Fruit fly (Drosophila melanogaster) whole organism, embryonic: ENCODE measurements around the gene Mob3.

Experiments used
- B-H2 ChIP-seq: fragments of 200-800 bp; sonication (Bioruptor generic); optimal IDR thresholded peaks from 2 replicates; lab custom pipeline; 2018; ENCODE audit warnings: missing biosample characterization, mild to moderate bottlenecking, missing genetic modification characterization
- CG10366 ChIP-seq: fragments of 200-800 bp; sonication (Bioruptor generic); IDR thresholded peaks from 2 replicates; pipeline ENCODE4 v1.3.6; 2022; ENCODE audit warnings: missing biosample characterization, missing genetic modification characterization
- CG11504 ChIP-seq: fragments of 200-800 bp; sonication (Bioruptor generic); optimal IDR thresholded peaks from 3 replicates; lab custom pipeline; 2019; ENCODE audit warnings: missing biosample characterization, mild to moderate bottlenecking, missing genetic modification characterization, moderate library complexity
- CG11723 ChIP-seq: fragments of 200-800 bp; sonication (Bioruptor generic); optimal IDR thresholded peaks from 2 replicates; lab custom pipeline; 2017; ENCODE audit warnings: missing biosample characterization, mild to moderate bottlenecking, missing genetic modification characterization
- CG13894 ChIP-seq: fragments of 200-800 bp; sonication (Bioruptor generic); optimal IDR thresholded peaks from 3 replicates; lab custom pipeline; 2018; ENCODE audit warnings: missing biosample characterization, mild to moderate bottlenecking, missing genetic modification characterization, moderate library complexity
- CG31365 ChIP-seq: fragments of 200-800 bp; sonication (Bioruptor generic); optimal IDR thresholded peaks from 2 replicates; lab custom pipeline; 2018; ENCODE audit warnings: missing biosample characterization, mild to moderate bottlenecking, missing genetic modification characterization
- CG33557 ChIP-seq: fragments of 200-800 bp; sonication (Bioruptor generic); optimal IDR thresholded peaks from 2 replicates; lab custom pipeline; 2019; ENCODE audit warnings: missing biosample characterization, mild to moderate bottlenecking, missing genetic modification characterization, moderate library complexity
- CG3838 ChIP-seq: fragments of 200-800 bp; sonication (Bioruptor generic); optimal IDR thresholded peaks from 3 replicates; lab custom pipeline; 2016; ENCODE audit warnings: missing biosample characterization, missing genetic modification characterization
- CG3847 ChIP-seq: fragments of 200-800 bp; sonication (Bioruptor generic); IDR thresholded peaks from 2 replicates; pipeline ENCODE4 v1.3.6; 2022; ENCODE audit warnings: missing biosample characterization, missing genetic modification characterization
- CG4282 ChIP-seq: fragments of 200-800 bp; sonication (Bioruptor generic); optimal IDR thresholded peaks from 2 replicates; lab custom pipeline; 2016; ENCODE audit warnings: missing biosample characterization, missing genetic modification characterization
- CG4360 ChIP-seq: fragments of 200-800 bp; sonication (Bioruptor generic); IDR thresholded peaks from 2 replicates; pipeline ENCODE4 v1.3.6; 2022; ENCODE audit warnings: missing biosample characterization, missing genetic modification characterization
- CG4617 ChIP-seq: fragments of 200-800 bp; sonication (Bioruptor generic); optimal IDR thresholded peaks from 3 replicates; lab custom pipeline; 2016; ENCODE audit warnings: missing biosample characterization, missing genetic modification characterization, borderline replicate concordance
- CG6654 ChIP-seq: fragments of 200-800 bp; sonication (Bioruptor generic); optimal IDR thresholded peaks from 2 replicates; lab custom pipeline; 2017; ENCODE audit warnings: missing biosample characterization, mild to moderate bottlenecking, missing genetic modification characterization
- CG7928 ChIP-seq: fragments of 200-800 bp; sonication (Bioruptor generic); optimal IDR thresholded peaks from 2 replicates; lab custom pipeline; 2017; ENCODE audit warnings: missing biosample characterization, mild to moderate bottlenecking, missing genetic modification characterization
- CHES-1-like ChIP-seq: fragments of 200-800 bp; sonication (Bioruptor generic); optimal IDR thresholded peaks from 2 replicates; lab custom pipeline; 2016; ENCODE audit warnings: missing biosample characterization, missing genetic modification characterization
- Dip2 ChIP-seq: fragments of 200-800 bp; sonication (Bioruptor generic); IDR thresholded peaks from 2 replicates; pipeline ENCODE4 v1.3.6; 2022; ENCODE audit warnings: missing biosample characterization, missing genetic modification characterization
- Dref ChIP-seq: fragments of 200-800 bp; sonication (Bioruptor generic); IDR thresholded peaks from 2 replicates; pipeline ENCODE4 v1.3.6; 2022; ENCODE audit warnings: missing biosample characterization, missing genetic modification characterization
- Ets65A ChIP-seq: fragments of 200-800 bp; sonication (Bioruptor generic); peaks from one replicate; lab custom pipeline; 2016; ENCODE audit warnings: missing biosample characterization, missing genetic modification characterization
- Hr39 ChIP-seq: fragments of >200 bp; optimal IDR thresholded peaks from 2 replicates; lab custom pipeline; 2017
- Kr ChIP-seq: fragments of 200-800 bp; sonication (Bioruptor generic); optimal IDR thresholded peaks from 2 replicates; lab custom pipeline; 2017; ENCODE audit warnings: missing biosample characterization, mild to moderate bottlenecking, missing genetic modification characterization
- MBD-R2 ChIP-seq: fragments of 200-800 bp; sonication (Bioruptor generic); IDR thresholded peaks from 2 replicates; pipeline ENCODE4 v1.3.6; 2022; ENCODE audit warnings: missing biosample characterization, missing genetic modification characterization
- MESR4 ChIP-seq: fragments of 200-800 bp; sonication (Bioruptor generic); optimal IDR thresholded peaks from 2 replicates; lab custom pipeline; 2018; ENCODE audit warnings: missing biosample characterization, mild to moderate bottlenecking, missing genetic modification characterization, moderate library complexity
- Ptx1 ChIP-seq: fragments of 200-800 bp; sonication (Bioruptor generic); IDR thresholded peaks from 2 replicates; pipeline ENCODE4 v1.3.6; 2022; ENCODE audit warnings: missing biosample characterization, missing genetic modification characterization
- Side ChIP-seq: fragments of 200-800 bp; sonication (Bioruptor generic); optimal IDR thresholded peaks from 2 replicates; lab custom pipeline; 2016; ENCODE audit warnings: missing biosample characterization, missing genetic modification characterization
- Sox102F ChIP-seq: fragments of 200-800 bp; sonication (Bioruptor generic); optimal IDR thresholded peaks from 2 replicates; lab custom pipeline; 2018; ENCODE audit warnings: missing biosample characterization, mild to moderate bottlenecking, missing genetic modification characterization, moderate library complexity
- Sry-β ChIP-seq: fragments of 200-800 bp; sonication (Bioruptor generic); optimal IDR thresholded peaks from 2 replicates; lab custom pipeline; 2018; ENCODE audit warnings: missing biosample characterization, mild to moderate bottlenecking, missing genetic modification characterization, moderate library complexity
- Trl ChIP-seq, 3 experiments: fragments of >200 bp in 2 of 3; fragments of 200-800 bp in 1 of 3; sonication (Bioruptor generic) in 1 of 3; optimal IDR thresholded peaks; 2 replicates in 1 of 3; 3 replicates in 2 of 3; lab custom pipeline; 2016 to 2017; ENCODE audit warnings: missing biosample characterization in 1 of 3, missing genetic modification characterization in 1 of 3
- bbx ChIP-seq: fragments of 200-800 bp; sonication (Bioruptor generic); IDR thresholded peaks from 2 replicates; pipeline ENCODE4 v1.3.6; 2022; ENCODE audit warnings: missing biosample characterization, missing genetic modification characterization; ENCODE audit not compliant: partially characterized antibody
- bcd ChIP-seq: fragments of 200-800 bp; sonication (Bioruptor generic); optimal IDR thresholded peaks from 2 replicates; lab custom pipeline; 2017; ENCODE audit warnings: missing biosample characterization, mild to moderate bottlenecking, missing genetic modification characterization
- br ChIP-seq: fragments of >200 bp; optimal IDR thresholded peaks from 2 replicates; lab custom pipeline; 2017
- cg ChIP-seq: fragments of 200-800 bp; sonication (Bioruptor generic); optimal IDR thresholded peaks from 3 replicates; lab custom pipeline; 2019; ENCODE audit warnings: missing biosample characterization, mild to moderate bottlenecking, missing genetic modification characterization, moderate library complexity
- chinmo ChIP-seq: fragments of 200-800 bp; sonication (Bioruptor generic); IDR thresholded peaks from 4 replicates; pipeline ENCODE4 v1.3.6; 2022; ENCODE audit warnings: missing biosample characterization, missing genetic modification characterization; ENCODE audit not compliant: partially characterized antibody
- eve ChIP-seq, 2 experiments: fragments of >200 bp; optimal IDR thresholded peaks; 2 replicates each; lab custom pipeline; 2017; ENCODE audit warnings: missing biosample characterization in 2 of 2, missing genetic modification characterization in 2 of 2
- fd102C ChIP-seq: fragments of 200-800 bp; sonication (Bioruptor generic); optimal IDR thresholded peaks from 2 replicates; lab custom pipeline; 2018; ENCODE audit warnings: missing biosample characterization, mild to moderate bottlenecking, missing genetic modification characterization, moderate library complexity
- fd96Cb ChIP-seq: fragments of 200-800 bp; sonication (Bioruptor generic); optimal IDR thresholded peaks from 2 replicates; lab custom pipeline; 2018; ENCODE audit warnings: missing biosample characterization, mild to moderate bottlenecking, missing genetic modification characterization, moderate library complexity
- fu2 ChIP-seq: fragments of 200-800 bp; sonication (Bioruptor generic); optimal IDR thresholded peaks from 2 replicates; lab custom pipeline; 2016; ENCODE audit warnings: missing biosample characterization, missing genetic modification characterization
- hth ChIP-seq: fragments of >200 bp; optimal IDR thresholded peaks from 2 replicates; lab custom pipeline; 2017; ENCODE audit warnings: inconsistent platforms
- jing ChIP-seq: fragments of 200-800 bp; sonication (Bioruptor generic); optimal IDR thresholded peaks from 2 replicates; lab custom pipeline; 2018; ENCODE audit warnings: missing biosample characterization, mild to moderate bottlenecking, missing genetic modification characterization
- oc ChIP-seq: fragments of 200-800 bp; sonication (Bioruptor generic); optimal IDR thresholded peaks from 2 replicates; lab custom pipeline; 2018; ENCODE audit warnings: missing biosample characterization, mild to moderate bottlenecking, missing genetic modification characterization, moderate library complexity
- onecut ChIP-seq: fragments of 200-800 bp; sonication (Bioruptor generic); IDR thresholded peaks from 2 replicates; pipeline ENCODE4 v1.3.6; 2022; ENCODE audit warnings: missing biosample characterization, missing genetic modification characterization
- otp ChIP-seq: fragments of 200-800 bp; sonication (Bioruptor generic); IDR thresholded peaks from 3 replicates; pipeline ENCODE4, ENCODE4 v1.3.6; 2022; ENCODE audit warnings: missing biosample characterization, missing genetic modification characterization
- pb ChIP-seq: fragments of 200-800 bp; sonication (Bioruptor generic); optimal IDR thresholded peaks from 3 replicates; lab custom pipeline; 2016; ENCODE audit warnings: missing biosample characterization, missing genetic modification characterization
- phol ChIP-seq: fragments of 200-800 bp; sonication (Bioruptor generic); optimal IDR thresholded peaks from 3 replicates; lab custom pipeline; 2018; ENCODE audit warnings: missing biosample characterization, mild to moderate bottlenecking, missing genetic modification characterization, moderate library complexity
- pita ChIP-seq: fragments of 200-800 bp; sonication (Bioruptor generic); optimal IDR thresholded peaks from 2 replicates; lab custom pipeline; 2017; ENCODE audit warnings: missing biosample characterization, mild to moderate bottlenecking, missing genetic modification characterization
- prd ChIP-seq, 3 experiments: fragments of >200 bp in 2 of 3; fragments of 200-800 bp in 1 of 3; sonication (Bioruptor generic) in 1 of 3; optimal IDR thresholded peaks in 2 of 3; IDR thresholded peaks in 1 of 3; 2 replicates in 2 of 3; 3 replicates in 1 of 3; pipeline versions ENCODE4 v1.3.6 to Lab custom; 2017 to 2022; ENCODE audit warnings: missing biosample characterization in 1 of 3, missing genetic modification characterization in 1 of 3
- sc ChIP-seq, 3 experiments: fragments of >200 bp in 2 of 3; fragments of 200-800 bp in 1 of 3; sonication (Bioruptor generic) in 1 of 3; optimal IDR thresholded peaks; 2 replicates in 2 of 3; 3 replicates in 1 of 3; lab custom pipeline; 2017; ENCODE audit warnings: mild to moderate bottlenecking in 1 of 3, missing biosample characterization in 1 of 3, missing genetic modification characterization in 1 of 3, missing genetic modification reagents in 1 of 3
- sd ChIP-seq: fragments of 200-800 bp; sonication (Bioruptor generic); optimal IDR thresholded peaks from 3 replicates; lab custom pipeline; 2018; ENCODE audit warnings: missing biosample characterization, mild to moderate bottlenecking, missing genetic modification characterization, moderate library complexity
- sim ChIP-seq: fragments of 200-800 bp; sonication (Bioruptor generic); IDR thresholded peaks from 2 replicates; pipeline ENCODE4 v1.3.6; 2022; ENCODE audit warnings: missing biosample characterization, missing genetic modification characterization
- tna ChIP-seq: fragments of 200-800 bp; sonication (Bioruptor generic); IDR thresholded peaks from 2 replicates; pipeline ENCODE4 v1.3.6; 2022; ENCODE audit warnings: missing biosample characterization, missing genetic modification characterization; ENCODE audit not compliant: partially characterized antibody
- zf30C ChIP-seq: fragments of 200-800 bp; sonication (Bioruptor generic); optimal IDR thresholded peaks from 3 replicates; lab custom pipeline; 2018; ENCODE audit warnings: missing biosample characterization, mild to moderate bottlenecking, missing genetic modification characterization
- zfh2 ChIP-seq: fragments of 200-800 bp; sonication (Bioruptor generic); optimal IDR thresholded peaks from 2 replicates; lab custom pipeline; 2016; ENCODE audit warnings: missing biosample characterization, missing genetic modification characterization

Mob3 gene

DNA sequence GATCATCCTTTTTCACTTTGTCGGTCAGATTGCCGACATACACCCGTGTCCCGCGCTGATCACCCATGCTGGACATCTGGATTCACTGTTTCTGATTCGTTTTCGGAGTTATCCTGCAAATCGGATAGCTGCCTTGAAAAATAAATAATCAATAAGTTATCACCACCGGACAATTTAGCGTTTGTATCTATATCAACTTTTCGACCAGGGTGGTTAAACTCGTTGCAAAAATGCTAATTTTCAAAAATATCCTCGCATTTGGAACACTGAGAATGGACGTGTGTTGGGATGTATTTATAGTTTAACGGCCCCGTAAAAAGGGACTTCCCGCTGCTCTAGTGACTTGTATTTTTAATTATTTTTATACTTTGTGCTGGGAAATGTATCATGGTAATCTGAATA, 1.8 kb upstream of the Mob3 start, which contains the start of gene Rsf1 (continued):
- TF ChIP-seq CG11504 (tag; lab: Kevin White, UChicago), result no peak
- peak; percentile 21 for TF ChIP-seq phol (tag; lab: Kevin White, UChicago)
- TF ChIP-seq Sry-β (GFP tag; lab: Kevin White, UChicago), result no peak
- TF ChIP-seq onecut (GFP tag; lab: Robert Waterston, UW), result peak; percentile 96
- TF ChIP-seq Side (GFP tag; lab: Kevin White, UChicago), result no peak
- peak; percentile 62 for TF ChIP-seq CG4617 (GFP tag; lab: Kevin White, UChicago)
- TF ChIP-seq Dref (GFP tag; lab: Robert Waterston, UW), result no peak
- TF ChIP-seq CG6654 (GFP tag; lab: Kevin White, UChicago), result no peak
- TF ChIP-seq chinmo (GFP tag; lab: Robert Waterston, UW), result no peak
- TF ChIP-seq eve (GFP tag; optimal IDR thresholded peaks at IDR 0.05; lab: Kevin White, UChicago), result no peak
- no peak for TF ChIP-seq CG4282 (GFP tag; lab: Kevin White, UChicago)
- TF ChIP-seq Sox102F, result no peak
- TF ChIP-seq Ets65A (GFP tag; lab: Kevin White, UChicago), result no peak
- TF ChIP-seq CG10366 (GFP tag; lab: Robert Waterston, UW), result no peak
- no peak for TF ChIP-seq fu2 (GFP tag; lab: Kevin White, UChicago)
- TF ChIP-seq B-H2 (GFP tag; lab: Kevin White, UChicago), result no peak
- TF ChIP-seq Kr, result no peak
- no peak for TF ChIP-seq bcd (GFP tag; lab: Kevin White, UChicago)
- no peak for TF ChIP-seq Ptx1 (GFP tag; lab: Robert Waterston, UW)
- TF ChIP-seq cg (GFP tag; lab: Kevin White, UChicago), result no peak
- TF ChIP-seq CG3838 (GFP tag; lab: Kevin White, UChicago), result no peak
- no peak for TF ChIP-seq tna (GFP tag; lab: Robert Waterston, UW)
- peak; percentile 63 for TF ChIP-seq CG7928 (GFP tag; lab: Kevin White, UChicago)
- no peak for TF ChIP-seq CG31365 (tag; lab: Kevin White, UChicago)
- no peak for TF ChIP-seq prd (optimal IDR thresholded peaks at IDR 0.05; lab: Kevin White, UChicago)
- 0 out of 3 replicates have a peak, but pooled peaks have one; percentile 7 for TF ChIP-seq prd (GFP tag; IDR thresholded peaks at IDR 0.05; lab: Robert Waterston, UW)
- TF ChIP-seq hth (lab: Kevin White, UChicago), result no peak
- TF ChIP-seq CG33557 (GFP tag; lab: Kevin White, UChicago), result no peak
- TF ChIP-seq MESR4 (GFP tag; lab: Kevin White, UChicago), result peak; percentile 97
- no peak for TF ChIP-seq bbx (GFP tag; lab: Robert Waterston, UW)
- TF ChIP-seq sim (GFP tag; lab: Robert Waterston, UW), result no peak
- TF ChIP-seq oc (tag; lab: Kevin White, UChicago), result no peak
- peak; percentile 77 for TF ChIP-seq MBD-R2 (GFP tag; lab: Robert Waterston, UW)
- TF ChIP-seq zfh2 (GFP tag; lab: Kevin White, UChicago), result no peak
- TF ChIP-seq otp (GFP tag; lab: Robert Waterston, UW), result no peak
- no peak for TF ChIP-seq jing (GFP tag; lab: Kevin White, UChicago)
- TF ChIP-seq Hr39 (lab: Kevin White, UChicago), result no peak
- no peak for TF ChIP-seq pb (GFP tag; lab: Kevin White, UChicago)
- no peak for TF ChIP-seq CG4360 (GFP tag; lab: Robert Waterston, UW)
- no peak for TF ChIP-seq CHES-1-like
- TF ChIP-seq Dip2, result no peak
- TF ChIP-seq br, result no peak
- TF ChIP-seq CG11723 (GFP tag; lab: Kevin White, UChicago), result no peak
- no peak for TF ChIP-seq sd (tag; lab: Kevin White, UChicago)
- no peak for TF ChIP-seq fd102C
- TF ChIP-seq sc (optimal IDR thresholded peaks at IDR 0.05; lab: Kevin White, UChicago), result no peak
- TF ChIP-seq sc (GFP tag; optimal IDR thresholded peaks at IDR 0.05; lab: Kevin White, UChicago), result no peak
- TF ChIP-seq CG13894 (tag; lab: Kevin White, UChicago), result no peak
- no peak for TF ChIP-seq fd96Cb (tag; lab: Kevin White, UChicago)
- TF ChIP-seq pita (GFP tag; lab: Kevin White, UChicago), result no peak
- no peak for TF ChIP-seq Trl (optimal IDR thresholded peaks at IDR 0.05; lab: Kevin White, UChicago)
- no peak for TF ChIP-seq Trl (GFP tag; optimal IDR thresholded peaks at IDR 0.05; lab: Kevin White, UChicago)
- TF ChIP-seq zf30C (GFP tag; lab: Kevin White, UChicago), result no peak
- TF ChIP-seq CG3847 (GFP tag; lab: Robert Waterston, UW), result no peak
